Worm (Caenorhabditis elegans): ENCODE data around the gene mig-5.

ce11 chrII:8232489-8232888 lies 47.7 kb upstream of the mig-5 start, which contains the start of gene M110.7:
- TF ChIP-seq mep-1 (tag; optimal IDR thresholded peaks at IDR 0.05) (no peak), nhr-28 (tag; optimal IDR thresholded peaks at IDR 0.05) (no peak), pha-4 (tag; optimal IDR thresholded peaks at IDR 0.05) (no peak), ztf-11 (tag; optimal IDR thresholded peaks at IDR 0.05) (no peak), blmp-1 (tag; optimal IDR thresholded peaks at IDR 0.05) (no peak), M03D4.4 (tag; optimal IDR thresholded peaks at IDR 0.05) (no peak)

All from whole organism, mixed stage, embryonic.